Comparison of ENCODE assay signal across 3 worm cellular contexts in genomic region chrX:17513507-17514113, ce11.
A peak's percentile ranks its signal among the peaks of the same experiment; 100 is the strongest.
TF ChIP-seq lines count a peak whose summit lies in the region.

nhr-1 (plus strand) TSS chrX:17514063.

TF ChIP-seq in whole organism, L1 larva, 84 proteins besides CTCF, POLR2A, EP300 and RAD21 (continued from another document and continues in another):
- TF ChIP-seq aha-1 (tag; optimal IDR thresholded peaks at IDR 0.05; lab: Kevin White, UChicago) (no peak), lin-15B (tag; optimal IDR thresholded peaks at IDR 0.05; lab: Kevin White, UChicago) (no peak), ztf-4 (tag; optimal IDR thresholded peaks at IDR 0.05; lab: Kevin White, UChicago) (peak; percentile 85), F16B12.6 (tag; optimal IDR thresholded peaks at IDR 0.05; lab: Kevin White, UChicago) (no peak), efl-3 (GFP tag; optimal IDR thresholded peaks at IDR 0.05; lab: Kevin White, UChicago) (no peak), irx-1 (tag; optimal IDR thresholded peaks at IDR 0.05; lab: Kevin White, UChicago) (peak; percentile 47), fkh-4 (tag; optimal IDR thresholded peaks at IDR 0.05; lab: Kevin White, UChicago; ENCODE audit: borderline replicate concordance) (no peak), mef-2 (tag; optimal IDR thresholded peaks at IDR 0.05; lab: Kevin White, UChicago) (peak; percentile 74), nhr-20 (tag; optimal IDR thresholded peaks at IDR 0.05; lab: Kevin White, UChicago) (peak; percentile 96), unc-62 (GFP tag; optimal IDR thresholded peaks at IDR 0.05; lab: Kevin White, UChicago) (no peak), isw-1 (GFP tag; IDR thresholded peaks at IDR 0.05; lab: Robert Waterston, UW) (peak; percentile 38), elt-2 (tag; optimal IDR thresholded peaks at IDR 0.05; lab: Kevin White, UChicago) (peak; percentile 20), skn-1 (tag; optimal IDR thresholded peaks at IDR 0.05; lab: Kevin White, UChicago) (peak; percentile 64), unc-130 (tag; optimal IDR thresholded peaks at IDR 0.05; lab: Kevin White, UChicago) (peak; percentile 70), swsn-7 (tag; optimal IDR thresholded peaks at IDR 0.05; lab: Kevin White, UChicago) (peak; percentile 86), ceh-90 (tag; optimal IDR thresholded peaks at IDR 0.05; lab: Kevin White, UChicago) (no peak), zip-4 (GFP tag; optimal IDR thresholded peaks at IDR 0.05; lab: Kevin White, UChicago) (peak; percentile 22), sox-4 (tag; optimal IDR thresholded peaks at IDR 0.05; lab: Kevin White, UChicago) (no peak), lsy-2 (tag; optimal IDR thresholded peaks at IDR 0.05; lab: Kevin White, UChicago) (peak; percentile 74 to 88), mdl-1 (tag; optimal IDR thresholded peaks at IDR 0.05; lab: Kevin White, UChicago) (peak; percentile 41 to 92), ama-1 (optimal IDR thresholded peaks at IDR 0.05; lab: Kevin White, UChicago) (no peak), nhr-12 (tag; optimal IDR thresholded peaks at IDR 0.05; lab: Kevin White, UChicago) (no peak), hpl-2 (GFP tag; optimal IDR thresholded peaks at IDR 0.05; lab: Kevin White, UChicago) (no peak), C34B4.2 (tag; optimal IDR thresholded peaks at IDR 0.05; lab: Kevin White, UChicago) (no peak), mep-1 (tag; optimal IDR thresholded peaks at IDR 0.05; lab: Kevin White, UChicago) (peak; percentile 86), unc-86 (tag; optimal IDR thresholded peaks at IDR 0.05; lab: Kevin White, UChicago) (peak; percentile 87), nhr-90 (tag; optimal IDR thresholded peaks at IDR 0.05; lab: Kevin White, UChicago; ENCODE audit: poor library complexity) (peak; percentile 67), xbp-1 (tag; optimal IDR thresholded peaks at IDR 0.05; lab: Kevin White, UChicago) (peak; percentile 76), pag-3 (tag; optimal IDR thresholded peaks at IDR 0.05; lab: Kevin White, UChicago; ENCODE audit: borderline replicate concordance, insufficient read depth) (no peak), vab-15 (tag; optimal IDR thresholded peaks at IDR 0.05; lab: Kevin White, UChicago) (no peak), lin-14 (GFP tag; optimal IDR thresholded peaks at IDR 0.05; lab: Kevin White, UChicago) (peak; percentile 98), Y116A8C.19 (tag; optimal IDR thresholded peaks at IDR 0.05; lab: Kevin White, UChicago; ENCODE audit: borderline replicate concordance) (no peak), aly-2 (tag; optimal IDR thresholded peaks at IDR 0.05; lab: Kevin White, UChicago) (peak; percentile 43), grh-1 (GFP tag; IDR thresholded peaks at IDR 0.05; lab: Robert Waterston, UW) (peak; percentile 44; the same call in 1 of the 2 replicates), lir-3 (tag; optimal IDR thresholded peaks at IDR 0.05; lab: Kevin White, UChicago; ENCODE audit: poor library complexity) (peak; percentile 59), nhr-85 (tag; lab: Kevin White, UChicago) (peak; percentile 95), unc-98 (GFP tag; IDR thresholded peaks at IDR 0.05; lab: Robert Waterston, UW) (no peak), nhr-84 (tag; optimal IDR thresholded peaks at IDR 0.05; lab: Kevin White, UChicago) (no peak), hlh-4 (tag; optimal IDR thresholded peaks at IDR 0.05; lab: Kevin White, UChicago) (no peak), lin-35 (GFP tag; optimal IDR thresholded peaks at IDR 0.05; lab: Kevin White, UChicago) (peak; percentile 54 to 74), snpc-4 (tag; optimal IDR thresholded peaks at IDR 0.05; lab: Kevin White, UChicago) (peak; percentile 29), C16A3.4 (tag; optimal IDR thresholded peaks at IDR 0.05; lab: Kevin White, UChicago) (peak; percentile 69), dpl-1 (GFP tag; optimal IDR thresholded peaks at IDR 0.05; lab: Kevin White, UChicago) (peak in 2 of 3 experiments; percentile 34 to 35), snu-23 (GFP tag; optimal IDR thresholded peaks at IDR 0.05; lab: Kevin White, UChicago) (peak; percentile 95)

TF ChIP-seq in whole organism, L3 larva, 47 proteins besides CTCF, POLR2A, EP300 and RAD21 (continued from another document):
- no peak for TF ChIP-seq fkh-2 (tag; optimal IDR thresholded peaks at IDR 0.05; lab: Kevin White, UChicago)
- TF ChIP-seq nhr-43 (tag; optimal IDR thresholded peaks at IDR 0.05; lab: Kevin White, UChicago; ENCODE audit: poor library complexity, severe bottlenecking) = peak; percentile 76
- TF ChIP-seq ztf-11 (tag; optimal IDR thresholded peaks at IDR 0.05; lab: Kevin White, UChicago) = no peak
- peak; percentile 95 for TF ChIP-seq hmg-11 (tag; optimal IDR thresholded peaks at IDR 0.05; lab: Kevin White, UChicago)
- no peak for TF ChIP-seq egl-5 (tag; optimal IDR thresholded peaks at IDR 0.05; lab: Kevin White, UChicago)
- no peak for TF ChIP-seq eor-1 (tag; optimal IDR thresholded peaks at IDR 0.05; lab: Kevin White, UChicago)
- peak; percentile 75 for TF ChIP-seq skn-1 (tag; optimal IDR thresholded peaks at IDR 0.05; lab: Kevin White, UChicago)
- peak; percentile 87 for TF ChIP-seq nhr-25 (tag; optimal IDR thresholded peaks at IDR 0.05; lab: Kevin White, UChicago)
- peak; percentile 61 for TF ChIP-seq elt-1 (tag; optimal IDR thresholded peaks at IDR 0.05; lab: Kevin White, UChicago)
- peak; percentile 37 for TF ChIP-seq ama-1 (optimal IDR thresholded peaks at IDR 0.05; lab: Kevin White, UChicago)
- TF ChIP-seq mml-1 (tag; optimal IDR thresholded peaks at IDR 0.05; lab: Kevin White, UChicago) = no peak
- TF ChIP-seq lin-39 (tag; optimal IDR thresholded peaks at IDR 0.05; lab: Kevin White, UChicago) = peak; percentile 92
- no peak for TF ChIP-seq unc-39 (tag; optimal IDR thresholded peaks at IDR 0.05; lab: Kevin White, UChicago)
- peak; percentile 62 for TF ChIP-seq egl-27 (tag; optimal IDR thresholded peaks at IDR 0.05; lab: Kevin White, UChicago)
- no peak for TF ChIP-seq daf-12 (tag; optimal IDR thresholded peaks at IDR 0.05; lab: Kevin White, UChicago)
- TF ChIP-seq ceh-28 (tag; optimal IDR thresholded peaks at IDR 0.05; lab: Kevin White, UChicago) = peak; percentile 86
- peak; percentile 84 for TF ChIP-seq sea-2 (GFP tag; optimal IDR thresholded peaks at IDR 0.05; lab: Kevin White, UChicago)
- TF ChIP-seq elt-2 (tag; optimal IDR thresholded peaks at IDR 0.05; lab: Kevin White, UChicago) = peak; percentile 63
- peak; percentile 65 for TF ChIP-seq nhr-11 (tag; optimal IDR thresholded peaks at IDR 0.05; lab: Kevin White, UChicago)
- no peak for TF ChIP-seq ZK546.5 (tag; optimal IDR thresholded peaks at IDR 0.05; lab: Kevin White, UChicago)
- no peak for TF ChIP-seq jun-1 (tag; optimal IDR thresholded peaks at IDR 0.05; lab: Kevin White, UChicago)
- no peak for TF ChIP-seq nhr-28 (tag; optimal IDR thresholded peaks at IDR 0.05; lab: Kevin White, UChicago)
- TF ChIP-seq tbx-2 (tag; optimal IDR thresholded peaks at IDR 0.05; lab: Kevin White, UChicago) = peak; percentile 58
- peak; percentile 15 for TF ChIP-seq ceh-82 (tag; optimal IDR thresholded peaks at IDR 0.05; lab: Kevin White, UChicago)
- peak; percentile 84 for TF ChIP-seq fkh-10 (GFP tag; optimal IDR thresholded peaks at IDR 0.05; lab: Kevin White, UChicago)
- no peak for TF ChIP-seq nhr-76 (tag; optimal IDR thresholded peaks at IDR 0.05; lab: Kevin White, UChicago)
- no peak for TF ChIP-seq nhr-237 (tag; optimal IDR thresholded peaks at IDR 0.05; lab: Kevin White, UChicago)
- TF ChIP-seq ceh-9 (tag; optimal IDR thresholded peaks at IDR 0.05; lab: Kevin White, UChicago) = no peak

TF ChIP-seq in whole organism, young adult, 124 proteins besides CTCF, POLR2A, EP300 and RAD21 (continued from another document):
- peak; percentile 65 for TF ChIP-seq C06A6.2 (GFP tag; conservative IDR thresholded peaks at IDR 0.05; lab: Robert Waterston, UW)
- no peak for TF ChIP-seq let-526 (GFP tag; IDR thresholded peaks at IDR 0.05; lab: Robert Waterston, UW)
- peak; percentile 86 for TF ChIP-seq hmg-1.2 (GFP tag; IDR thresholded peaks at IDR 0.05; lab: Robert Waterston, UW)
- TF ChIP-seq ztf-26 (tag; optimal IDR thresholded peaks at IDR 0.05; lab: Kevin White, UChicago) = peak; percentile 58
- 0 out of 2 replicates have a peak, but pooled peaks have one; percentile 12 for TF ChIP-seq hsf-1 (GFP tag; IDR thresholded peaks at IDR 0.05; lab: Robert Waterston, UW)
- TF ChIP-seq zim-3 (tag; optimal IDR thresholded peaks at IDR 0.05; lab: Kevin White, UChicago) = no peak
- peak; percentile 66 for TF ChIP-seq pha-4 (tag; optimal IDR thresholded peaks at IDR 0.05; lab: Kevin White, UChicago)
- no peak for TF ChIP-seq F23B12.7 (tag; optimal IDR thresholded peaks at IDR 0.05; lab: Kevin White, UChicago; ENCODE audit: insufficient read depth)
- TF ChIP-seq lin-54 (GFP tag; optimal IDR thresholded peaks at IDR 0.05; lab: Kevin White, UChicago) = peak; percentile 16
- no peak for TF ChIP-seq F37B4.10 (GFP tag; IDR thresholded peaks at IDR 0.05; lab: Robert Waterston, UW)
- TF ChIP-seq rcor-1 (GFP tag; IDR thresholded peaks at IDR 0.05; lab: Robert Waterston, UW) = peak; percentile 38; the same call in 1 of the 2 replicates
- no peak for TF ChIP-seq C17E4.6 (GFP tag; IDR thresholded peaks at IDR 0.05; lab: Robert Waterston, UW)
- TF ChIP-seq F33H1.4 (GFP tag; IDR thresholded peaks at IDR 0.05; lab: Robert Waterston, UW) = no peak
